Worm (Caenorhabditis elegans) whole organism, young adult: ENCODE results near the gene F46B6.12.

Source experiments
- B0019.2 ChIP-seq: fragments of 200-800 bp; sonication (Bioruptor generic); conservative IDR thresholded peaks from 2 replicates; pipeline ENCODE4 v1.3.6; 2022; ENCODE audit warnings: missing genetic modification reagents, missing genetic modification characterization, missing compliant biosample characterization
- B0035.1 ChIP-seq: sonication (generic microtip); optimal IDR thresholded peaks from 2 replicates; lab custom pipeline; 2016; ENCODE audit warnings: missing genetic modification characterization, mild to moderate bottlenecking, missing compliant biosample characterization, missing genotype, missing genetic modification reagents
- B0261.1 ChIP-seq: sonication (generic microtip); optimal IDR thresholded peaks from 2 replicates; lab custom pipeline; 2016; ENCODE audit warnings: mild to moderate bottlenecking, missing genetic modification characterization, moderate library complexity, missing compliant biosample characterization
- B0336.3 ChIP-seq: fragments of 200-800 bp; sonication (Bioruptor generic); IDR thresholded peaks from 2 replicates; pipeline ENCODE4 v1.3.6; 2022; ENCODE audit warnings: missing genetic modification characterization, missing compliant biosample characterization
- C17E4.6 ChIP-seq: fragments of 200-800 bp; sonication (Bioruptor generic); IDR thresholded peaks from 2 replicates; pipeline ENCODE4 v1.3.6; 2022; ENCODE audit warnings: missing genetic modification reagents, missing genetic modification characterization, missing compliant biosample characterization
- F10E7.11 ChIP-seq: sonication (generic microtip); optimal IDR thresholded peaks from 2 replicates; lab custom pipeline; 2017; ENCODE audit warnings: mild to moderate bottlenecking, missing genetic modification characterization, moderate library complexity, missing compliant biosample characterization
- F33H1.4 ChIP-seq: fragments of 200-800 bp; sonication (Bioruptor generic); IDR thresholded peaks from 2 replicates; pipeline ENCODE4 v1.3.6; 2022; ENCODE audit warnings: missing genetic modification reagents, missing genetic modification characterization, missing compliant biosample characterization
- F37B4.10 ChIP-seq: fragments of 200-800 bp; sonication (Bioruptor generic); IDR thresholded peaks from 2 replicates; pipeline ENCODE4 v1.3.6; 2022; ENCODE audit warnings: missing genetic modification characterization, missing compliant biosample characterization
- F57C9.4 ChIP-seq: sonication (generic microtip); optimal IDR thresholded peaks from 2 replicates; lab custom pipeline; 2017; ENCODE audit warnings: mild to moderate bottlenecking, missing genetic modification characterization, missing compliant biosample characterization
- K11D2.4 ChIP-seq: fragments of 200-800 bp; sonication (Bioruptor generic); IDR thresholded peaks from 2 replicates; pipeline ENCODE4 v1.3.6; 2022; ENCODE audit warnings: missing genetic modification reagents, missing genetic modification characterization, missing compliant biosample characterization
- K12H6.12 ChIP-seq: fragments of 200-800 bp; sonication (Bioruptor generic); optimal IDR thresholded peaks from 2 replicates; lab custom pipeline; 2018; ENCODE audit warnings: mild to moderate bottlenecking, missing genetic modification characterization, missing compliant biosample characterization
- T07F8.4 ChIP-seq: sonication (generic microtip); optimal IDR thresholded peaks from 2 replicates; lab custom pipeline; 2016; ENCODE audit warnings: mild to moderate bottlenecking, missing genetic modification characterization, moderate library complexity, missing compliant biosample characterization
- Y56A3A.18 ChIP-seq: fragments of 200-800 bp; sonication (Bioruptor generic); IDR thresholded peaks from 2 replicates; pipeline ENCODE4 v1.3.6; 2022; ENCODE audit warnings: missing genetic modification reagents, missing genetic modification characterization, missing compliant biosample characterization
- Y95B8A.8 ChIP-seq: fragments of 200-800 bp; sonication (Bioruptor generic); IDR thresholded peaks from 2 replicates; pipeline ENCODE4 v1.3.6; 2022; ENCODE audit warnings: missing genetic modification reagents, missing genetic modification characterization, missing compliant biosample characterization
- akir-1 ChIP-seq: fragments of 200-800 bp; sonication (Bioruptor generic); optimal IDR thresholded peaks from 2 replicates; lab custom pipeline; 2018; ENCODE audit warnings: mild to moderate bottlenecking, missing genetic modification characterization, moderate library complexity, missing compliant biosample characterization
- aptf-2 ChIP-seq: fragments of 200-800 bp; sonication (Bioruptor generic); conservative IDR thresholded peaks from 2 replicates; pipeline ENCODE4 v1.3.6; 2022; ENCODE audit warnings: missing genetic modification reagents, missing genetic modification characterization, missing compliant biosample characterization
- attf-3 ChIP-seq: fragments of 200-800 bp; sonication (Bioruptor generic); conservative IDR thresholded peaks from 2 replicates; pipeline ENCODE4 v1.3.6; 2022; ENCODE audit warnings: missing genetic modification reagents, missing genetic modification characterization, missing compliant biosample characterization
- attf-5 ChIP-seq: fragments of 200-800 bp; sonication (Bioruptor generic); optimal IDR thresholded peaks from 2 replicates; lab custom pipeline; 2018; ENCODE audit warnings: mild to moderate bottlenecking, missing genetic modification characterization, missing compliant biosample characterization
- bed-1 ChIP-seq: fragments of 200-800 bp; sonication (Bioruptor generic); IDR thresholded peaks from 2 replicates; pipeline ENCODE4 v1.3.6; 2022; ENCODE audit warnings: missing genetic modification reagents, missing genetic modification characterization, missing compliant biosample characterization
- cebp-2 ChIP-seq: fragments of 200-800 bp; sonication (Bioruptor generic); IDR thresholded peaks from 2 replicates; pipeline ENCODE4 v1.3.6; 2022; ENCODE audit warnings: missing genetic modification characterization, missing compliant biosample characterization
- ceh-40 ChIP-seq: fragments of 200-800 bp; sonication (Bioruptor generic); IDR thresholded peaks from 2 replicates; pipeline ENCODE4 v1.3.6; 2022; ENCODE audit warnings: missing genetic modification characterization, missing compliant biosample characterization
- ceh-79 ChIP-seq: sonication (generic microtip); optimal IDR thresholded peaks from 2 replicates; lab custom pipeline; 2017; ENCODE audit warnings: mild to moderate bottlenecking, missing genetic modification characterization, missing compliant biosample characterization
- ceh-91 ChIP-seq: fragments of 200-800 bp; sonication (Bioruptor generic); IDR thresholded peaks from 2 replicates; pipeline ENCODE4 v1.3.6; 2022; ENCODE audit warnings: missing genetic modification reagents, missing genetic modification characterization, missing compliant biosample characterization
- chd-7 ChIP-seq: sonication (generic microtip); optimal IDR thresholded peaks from 2 replicates; lab custom pipeline; 2016; ENCODE audit warnings: mild to moderate bottlenecking, missing genetic modification characterization, moderate library complexity, missing compliant biosample characterization
- dpl-1 ChIP-seq: fragments of 150-350 bp; optimal IDR thresholded peaks from 2 replicates; lab custom pipeline; 2014; ENCODE audit warnings: missing biosample characterization, missing genetic modification reagents, missing genetic modification characterization
- efl-1 ChIP-seq: fragments of 150-350 bp; optimal IDR thresholded peaks from 2 replicates; lab custom pipeline; 2014; ENCODE audit warnings: missing biosample characterization, missing genetic modification reagents, missing genetic modification characterization
- fkh-3 ChIP-seq: sonication (generic microtip); optimal IDR thresholded peaks from 2 replicates; lab custom pipeline; 2016; ENCODE audit warnings: mild to moderate bottlenecking, missing genetic modification characterization, missing compliant biosample characterization
- hmg-20 ChIP-seq: fragments of 200-800 bp; sonication (Bioruptor generic); IDR thresholded peaks from 2 replicates; pipeline ENCODE4 v1.3.6; 2022; ENCODE audit warnings: missing genetic modification reagents, missing genetic modification characterization, missing compliant biosample characterization
- lin-26 ChIP-seq: fragments of 200-800 bp; sonication (Bioruptor generic); IDR thresholded peaks from 2 replicates; pipeline ENCODE4 v1.3.6; 2022; ENCODE audit warnings: missing genetic modification reagents, missing genetic modification characterization, missing compliant biosample characterization
- lir-1 ChIP-seq: fragments of 200-800 bp; sonication (Bioruptor generic); conservative IDR thresholded peaks from 2 replicates; pipeline ENCODE4 v1.3.6; 2022; ENCODE audit warnings: missing genetic modification reagents, missing genetic modification characterization, missing compliant biosample characterization
- madf-6 ChIP-seq: fragments of 200-800 bp; sonication (Bioruptor generic); IDR thresholded peaks from 2 replicates; pipeline ENCODE4 v1.3.6; 2022; ENCODE audit warnings: missing genetic modification reagents, missing genetic modification characterization, missing compliant biosample characterization
- madf-8 ChIP-seq: fragments of 200-800 bp; sonication (Bioruptor generic); conservative IDR thresholded peaks from 2 replicates; pipeline ENCODE4 v1.3.6; 2022; ENCODE audit warnings: missing genetic modification reagents, missing genetic modification characterization, missing compliant biosample characterization
- mes-4 ChIP-seq: sonication (generic microtip); optimal IDR thresholded peaks from 2 replicates; lab custom pipeline; 2016; ENCODE audit warnings: missing genotype, missing genetic modification characterization, missing compliant biosample characterization
- nfya-1 ChIP-seq: sonication (generic microtip); optimal IDR thresholded peaks from 2 replicates; lab custom pipeline; 2017; ENCODE audit warnings: antibody characterized with exemption, missing compliant biosample characterization, missing genetic modification characterization, borderline replicate concordance; ENCODE audit not compliant: insufficient read depth
- nhr-179 ChIP-seq: sonication (generic microtip); optimal IDR thresholded peaks from 2 replicates; lab custom pipeline; 2016; ENCODE audit warnings: mild to moderate bottlenecking, missing genetic modification characterization, missing compliant biosample characterization
- nhr-27 ChIP-seq: fragments of 200-800 bp; sonication (Bioruptor generic); optimal IDR thresholded peaks from 2 replicates; lab custom pipeline; 2018; ENCODE audit warnings: mild to moderate bottlenecking, missing genetic modification characterization, moderate library complexity, missing compliant biosample characterization
- pbrm-1 ChIP-seq: fragments of 200-800 bp; sonication (Bioruptor generic); IDR thresholded peaks from 2 replicates; pipeline ENCODE4 v1.3.6; 2022; ENCODE audit warnings: missing genetic modification reagents, missing genetic modification characterization, missing compliant biosample characterization
- pha-4 ChIP-seq: fragments of 150-350 bp; sonication (generic microtip); optimal IDR thresholded peaks from 2 replicates; lab custom pipeline; 2014; ENCODE audit warnings: missing biosample characterization, missing genetic modification reagents, missing genetic modification characterization
- rec-8 ChIP-seq, 2 experiments: sonication (generic microtip); optimal IDR thresholded peaks; 2 replicates each; lab custom pipeline; 2016; ENCODE audit warnings: mild to moderate bottlenecking in 2 of 2, missing genetic modification characterization in 2 of 2, missing genetic modification reagents in 2 of 2, missing genotype in 2 of 2, missing biosample characterization in 1 of 2, missing compliant biosample characterization in 1 of 2, moderate library complexity in 1 of 2
- sea-2 ChIP-seq: fragments of 200-800 bp; sonication (Bioruptor generic); IDR thresholded peaks from 2 replicates; pipeline ENCODE4 v1.3.6; 2022; ENCODE audit warnings: missing genetic modification characterization, missing compliant biosample characterization
- snpc-1.1 ChIP-seq: sonication (generic microtip); optimal IDR thresholded peaks from 2 replicates; lab custom pipeline; 2017; ENCODE audit warnings: missing genetic modification characterization, mild to moderate bottlenecking, missing compliant biosample characterization, antibody characterized with exemption, moderate library complexity, missing genotype, missing genetic modification reagents; ENCODE audit not compliant: insufficient read depth
- snpc-4 ChIP-seq, 5 experiments: fragments of 150-350 bp in 1 of 5; sonication (generic microtip) in 4 of 5; optimal IDR thresholded peaks; 2 replicates each; lab custom pipeline; 2014 to 2018; ENCODE audit warnings: missing genetic modification characterization in 5 of 5, missing biosample characterization in 3 of 5, antibody characterized with exemption in 2 of 5, mild to moderate bottlenecking in 2 of 5, missing compliant biosample characterization in 2 of 5, missing genotype in 2 of 5, moderate library complexity in 2 of 5, missing genetic modification reagents in 1 of 5
- somi-1 ChIP-seq: fragments of 200-800 bp; sonication (Bioruptor generic); optimal IDR thresholded peaks from 2 replicates; lab custom pipeline; 2018; ENCODE audit warnings: mild to moderate bottlenecking, missing genetic modification characterization, missing compliant biosample characterization
- xnd-1 ChIP-seq: sonication (generic microtip); optimal IDR thresholded peaks from 2 replicates; lab custom pipeline; 2016; ENCODE audit warnings: missing genotype, missing genetic modification reagents, missing genetic modification characterization, missing compliant biosample characterization
- zfh-2 ChIP-seq: fragments of 200-800 bp; sonication (Bioruptor generic); conservative IDR thresholded peaks from 2 replicates; pipeline ENCODE4 v1.3.6; 2022; ENCODE audit warnings: missing genetic modification reagents, missing genetic modification characterization, missing compliant biosample characterization
- ztf-22 ChIP-seq: fragments of 200-800 bp; sonication (Bioruptor generic); optimal IDR thresholded peaks from 2 replicates; lab custom pipeline; 2018; ENCODE audit warnings: mild to moderate bottlenecking, missing genetic modification characterization, moderate library complexity, missing compliant biosample characterization
- ztf-28 ChIP-seq: fragments of 200-800 bp; sonication (Bioruptor generic); IDR thresholded peaks from 2 replicates; pipeline ENCODE4 v1.3.6; 2022; ENCODE audit warnings: missing genetic modification reagents, missing genetic modification characterization, missing compliant biosample characterization
- ztf-3 ChIP-seq: fragments of 200-800 bp; sonication (Bioruptor generic); optimal IDR thresholded peaks from 2 replicates; lab custom pipeline; 2018; ENCODE audit warnings: mild to moderate bottlenecking, missing genetic modification characterization, missing compliant biosample characterization

F46B6.12 gene

ce11 chrV:9786721-9787131 is 11.1 kb upstream of the F46B6.12 start, which contains the start of gene F46B6.6 (continued):
- no peak for TF ChIP-seq efl-1 (GFP tag; lab: Kevin White, UChicago)
- TF ChIP-seq attf-5 = peak; percentile 41
- TF ChIP-seq pbrm-1 (GFP tag; lab: Robert Waterston, UW) = 0 out of 2 replicates have a peak, but pooled peaks have one; percentile 19
- TF ChIP-seq rec-8 (tag; optimal IDR thresholded peaks at IDR 0.05; lab: Kevin White, UChicago) = peak in 1 of 2 experiments; percentile 12
- peak; percentile 22 for TF ChIP-seq nhr-27 (tag; lab: Kevin White, UChicago)
- TF ChIP-seq ztf-22 (GFP tag; lab: Kevin White, UChicago) = no peak
- no peak for TF ChIP-seq akir-1 (GFP tag; lab: Kevin White, UChicago)
- no peak for TF ChIP-seq attf-3 (GFP tag; lab: Robert Waterston, UW)
- TF ChIP-seq lin-26 = no peak; the same call in 1 of the 2 replicates
- TF ChIP-seq nfya-1 (tag; lab: Kevin White, UChicago) = no peak
- TF ChIP-seq ceh-79 = no peak
- TF ChIP-seq chd-7 (tag; lab: Kevin White, UChicago) = peak; percentile 80
- no peak for TF ChIP-seq Y95B8A.8 (GFP tag; lab: Robert Waterston, UW)
- TF ChIP-seq dpl-1 (GFP tag; lab: Kevin White, UChicago) = no peak
- TF ChIP-seq zfh-2 = no peak
- no peak for TF ChIP-seq somi-1 (GFP tag; lab: Kevin White, UChicago)
- TF ChIP-seq F10E7.11 (tag; lab: Kevin White, UChicago) = peak; percentile 13
- TF ChIP-seq ztf-28 (GFP tag; lab: Robert Waterston, UW) = no peak
- TF ChIP-seq ztf-3 = peak; percentile 8
- no peak for TF ChIP-seq nhr-179 (tag; lab: Kevin White, UChicago)
- no peak for TF ChIP-seq C17E4.6 (GFP tag; lab: Robert Waterston, UW)
- TF ChIP-seq bed-1 (GFP tag; lab: Robert Waterston, UW) = no peak
- TF ChIP-seq sea-2 (GFP tag; lab: Robert Waterston, UW) = no peak
- peak; percentile 3 for TF ChIP-seq B0035.1
- no peak for TF ChIP-seq fkh-3 (tag; lab: Kevin White, UChicago)
- TF ChIP-seq lir-1 = no peak; the same call in 1 of the 2 replicates
- peak; percentile 41; the same call in 1 of the 2 replicates for TF ChIP-seq K11D2.4
- TF ChIP-seq cebp-2 (GFP tag; lab: Robert Waterston, UW) = no peak
- TF ChIP-seq hmg-20 = no peak
- TF ChIP-seq snpc-4 (GFP tag; optimal IDR thresholded peaks at IDR 0.05; lab: Kevin White, UChicago) = peak; percentile 33
- no peak for TF ChIP-seq snpc-4 (tag; optimal IDR thresholded peaks at IDR 0.05; lab: Kevin White, UChicago)
- no peak for TF ChIP-seq T07F8.4 (tag; lab: Kevin White, UChicago)
- peak; percentile 47; the same call in 1 of the 2 replicates for TF ChIP-seq B0336.3
- no peak for TF ChIP-seq ceh-40 (GFP tag; lab: Robert Waterston, UW)
- TF ChIP-seq, all 124 proteins: peak for 36

- peak; percentile 82 for TF ChIP-seq madf-6
- TF ChIP-seq F37B4.10 (GFP tag; lab: Robert Waterston, UW) = no peak
- peak; percentile 6; the same call in 1 of the 2 replicates for TF ChIP-seq F33H1.4 (GFP tag; lab: Robert Waterston, UW)
- peak; percentile 50; the same call in 1 of the 2 replicates for TF ChIP-seq ceh-91 (GFP tag; lab: Robert Waterston, UW)
- TF ChIP-seq B0019.2 (GFP tag; lab: Robert Waterston, UW) = no peak
- TF ChIP-seq xnd-1 = peak; percentile 49
- TF ChIP-seq efl-1 (GFP tag; lab: Kevin White, UChicago) = peak; percentile 56
- no peak for TF ChIP-seq pha-4
- 0 out of 2 replicates have a peak, but pooled peaks have one; percentile 21 for TF ChIP-seq madf-8 (GFP tag; lab: Robert Waterston, UW)
- TF ChIP-seq ztf-22 (GFP tag; lab: Kevin White, UChicago) = no peak
- TF ChIP-seq K12H6.12 = no peak
- TF ChIP-seq B0261.1 (tag; lab: Kevin White, UChicago) = no peak
- no peak for TF ChIP-seq Y56A3A.18
- TF ChIP-seq aptf-2 = no peak
- no peak for TF ChIP-seq snpc-1.1 (tag; lab: Kevin White, UChicago)
- no peak for TF ChIP-seq F57C9.4 (tag; lab: Kevin White, UChicago)
- no peak for TF ChIP-seq Y95B8A.8 (GFP tag; lab: Robert Waterston, UW)
- TF ChIP-seq mes-4 (tag; lab: Kevin White, UChicago) = no peak
- peak; percentile 21 for TF ChIP-seq dpl-1 (GFP tag; lab: Kevin White, UChicago)
Measured at ce11 chrV:9784215-9784614, 8.6 kb upstream of the F46B6.12 start.
